Worm (Caenorhabditis elegans) whole organism, L2 larva: ENCODE results near the gene thoc-1.

ENCODE experiments used
- F13H6.1 ChIP-seq: sonication (generic microtip); optimal IDR thresholded peaks from 2 replicates; lab custom pipeline; 2016; ENCODE audit warnings: missing genetic modification characterization, missing compliant biosample characterization
- R02D3.7 ChIP-seq: fragments of 150-350 bp; optimal IDR thresholded peaks from 2 replicates; lab custom pipeline; 2014; ENCODE audit warnings: missing biosample characterization, missing genetic modification characterization
- Y55F3AM.14 ChIP-seq: fragments of 200-800 bp; sonication (Bioruptor generic); optimal IDR thresholded peaks from 2 replicates; lab custom pipeline; 2018; ENCODE audit warnings: mild to moderate bottlenecking, missing genetic modification characterization, missing compliant biosample characterization
- ZK546.5 ChIP-seq: sonication (generic microtip); optimal IDR thresholded peaks from 2 replicates; lab custom pipeline; 2017; ENCODE audit warnings: missing biosample characterization, missing genetic modification characterization
- alr-1 ChIP-seq: fragments of 150-350 bp; optimal IDR thresholded peaks from 2 replicates; lab custom pipeline; 2014; ENCODE audit warnings: missing biosample characterization, missing genetic modification characterization
- aly-2 ChIP-seq: fragments of 150-350 bp; optimal IDR thresholded peaks from 2 replicates; lab custom pipeline; 2014; ENCODE audit warnings: missing biosample characterization, missing genetic modification characterization
- blmp-1 ChIP-seq: sonication (generic microtip); optimal IDR thresholded peaks from 2 replicates; lab custom pipeline; 2017; ENCODE audit warnings: missing genetic modification characterization, mild to moderate bottlenecking, missing compliant biosample characterization, antibody characterized with exemption, moderate library complexity; ENCODE audit not compliant: insufficient read depth
- ceh-16 ChIP-seq: fragments of 150-350 bp; optimal IDR thresholded peaks from 2 replicates; lab custom pipeline; 2014; ENCODE audit warnings: missing biosample characterization, missing genetic modification characterization
- ceh-82 ChIP-seq: fragments of 150-350 bp; optimal IDR thresholded peaks from 2 replicates; lab custom pipeline; 2014; ENCODE audit warnings: missing biosample characterization, missing genetic modification characterization
- crh-2 ChIP-seq: sonication (generic microtip); optimal IDR thresholded peaks from 2 replicates; lab custom pipeline; 2017; ENCODE audit warnings: missing biosample characterization, missing genetic modification characterization
- dmd-4 ChIP-seq: sonication (generic microtip); optimal IDR thresholded peaks from 2 replicates; lab custom pipeline; 2017; ENCODE audit warnings: missing biosample characterization, missing genetic modification characterization
- elt-1 ChIP-seq: fragments of 150-350 bp; optimal IDR thresholded peaks from 2 replicates; lab custom pipeline; 2014; ENCODE audit warnings: missing biosample characterization, missing genetic modification characterization
- elt-3 ChIP-seq: sonication (generic microtip); optimal IDR thresholded peaks from 2 replicates; lab custom pipeline; 2017; ENCODE audit warnings: missing biosample characterization, missing genetic modification characterization
- fos-1 ChIP-seq: fragments of 150-350 bp; optimal IDR thresholded peaks from 2 replicates; lab custom pipeline; 2014; ENCODE audit warnings: missing biosample characterization, missing genetic modification characterization
- gmeb-1 ChIP-seq: fragments of 150-350 bp; optimal IDR thresholded peaks from 2 replicates; lab custom pipeline; 2014; ENCODE audit warnings: missing biosample characterization, missing genetic modification characterization
- lin-11 ChIP-seq: fragments of 150-350 bp; sonication (generic microtip); optimal IDR thresholded peaks from 2 replicates; lab custom pipeline; 2014; ENCODE audit warnings: missing biosample characterization, missing genetic modification characterization, inconsistent platforms, mixed read lengths
- lin-13 ChIP-seq: fragments of 150-350 bp; optimal IDR thresholded peaks from 2 replicates; lab custom pipeline; 2014; ENCODE audit warnings: missing biosample characterization, missing genetic modification reagents, missing genetic modification characterization
- lin-39 ChIP-seq: fragments of 150-350 bp; optimal IDR thresholded peaks from 2 replicates; lab custom pipeline; 2014; ENCODE audit warnings: missing biosample characterization, missing genetic modification reagents, missing genetic modification characterization
- lsy-2 ChIP-seq, 2 experiments: fragments of 150-350 bp in 1 of 2; sonication (generic microtip) in 1 of 2; optimal IDR thresholded peaks; 2 replicates each; lab custom pipeline; 2014 to 2017; ENCODE audit warnings: missing biosample characterization in 2 of 2, missing genetic modification characterization in 2 of 2
- mbf-1 ChIP-seq: sonication (generic microtip); optimal IDR thresholded peaks from 2 replicates; lab custom pipeline; 2017; ENCODE audit warnings: missing biosample characterization, missing genetic modification characterization
- nhr-11 ChIP-seq: fragments of 150-350 bp; optimal IDR thresholded peaks from 2 replicates; lab custom pipeline; 2014; ENCODE audit warnings: missing biosample characterization, missing genetic modification characterization
- nhr-12 ChIP-seq: fragments of 150-350 bp; optimal IDR thresholded peaks from 2 replicates; lab custom pipeline; 2014; ENCODE audit warnings: missing biosample characterization, missing genetic modification characterization
- nhr-129 ChIP-seq: fragments of 150-350 bp; optimal IDR thresholded peaks from 2 replicates; lab custom pipeline; 2014; ENCODE audit warnings: missing biosample characterization, missing genetic modification characterization
- nhr-23 ChIP-seq: fragments of 150-350 bp; optimal IDR thresholded peaks from 2 replicates; lab custom pipeline; 2014; ENCODE audit warnings: missing biosample characterization, missing genetic modification reagents, missing genetic modification characterization
- nhr-237 ChIP-seq: fragments of 150-350 bp; optimal IDR thresholded peaks from 2 replicates; lab custom pipeline; 2014; ENCODE audit warnings: missing biosample characterization, missing genetic modification characterization
- nhr-25 ChIP-seq: fragments of 150-350 bp; sonication (generic microtip); optimal IDR thresholded peaks from 3 replicates; lab custom pipeline; 2014; ENCODE audit warnings: missing biosample characterization, missing genetic modification characterization
- nhr-6 ChIP-seq: fragments of 150-350 bp; optimal IDR thresholded peaks from 2 replicates; lab custom pipeline; 2014; ENCODE audit warnings: missing biosample characterization, missing genetic modification characterization
- nhr-77 ChIP-seq: fragments of 150-350 bp; optimal IDR thresholded peaks from 2 replicates; lab custom pipeline; 2014; ENCODE audit warnings: missing biosample characterization, missing genetic modification characterization
- peb-1 ChIP-seq: fragments of 150-350 bp; optimal IDR thresholded peaks from 2 replicates; lab custom pipeline; 2014; ENCODE audit warnings: missing biosample characterization, missing genetic modification characterization
- sem-4 ChIP-seq: fragments of 150-350 bp; optimal IDR thresholded peaks from 2 replicates; lab custom pipeline; 2014; ENCODE audit warnings: missing biosample characterization, missing genetic modification reagents, missing genetic modification characterization
- sma-3 ChIP-seq: sonication (generic microtip); optimal IDR thresholded peaks from 2 replicates; lab custom pipeline; 2016; ENCODE audit warnings: missing genetic modification reagents, missing genetic modification characterization, missing compliant biosample characterization
- sma-9 ChIP-seq, 2 experiments: fragments of 150-350 bp in 1 of 2; sonication (generic microtip) in 1 of 2; optimal IDR thresholded peaks; 2 replicates each; lab custom pipeline; 2014 to 2016; ENCODE audit warnings: missing genetic modification characterization in 2 of 2, mild to moderate bottlenecking in 1 of 2, missing biosample characterization in 1 of 2, missing compliant biosample characterization in 1 of 2, missing genetic modification reagents in 1 of 2, moderate library complexity in 1 of 2
- snpc-4 ChIP-seq: fragments of 150-350 bp; optimal IDR thresholded peaks from 2 replicates; lab custom pipeline; 2014; ENCODE audit warnings: missing biosample characterization, missing genetic modification characterization
- unc-39 ChIP-seq: fragments of 150-350 bp; optimal IDR thresholded peaks from 2 replicates; lab custom pipeline; 2014; ENCODE audit warnings: missing biosample characterization, missing genetic modification characterization
- unc-55 ChIP-seq: fragments of 150-350 bp; sonication (generic microtip); optimal IDR thresholded peaks from 3 replicates; lab custom pipeline; 2014; ENCODE audit warnings: missing biosample characterization, missing genetic modification reagents, missing genetic modification characterization
- unc-62 ChIP-seq: fragments of 150-350 bp; optimal IDR thresholded peaks from 2 replicates; lab custom pipeline; 2014; ENCODE audit warnings: missing biosample characterization, missing genetic modification reagents, missing genetic modification characterization
- zag-1 ChIP-seq: fragments of 150-350 bp; optimal IDR thresholded peaks from 2 replicates; lab custom pipeline; 2014; ENCODE audit warnings: missing biosample characterization, missing genetic modification characterization
- ztf-1 ChIP-seq: fragments of 200-800 bp; sonication (Bioruptor generic); conservative IDR thresholded peaks from 2 replicates; pipeline ENCODE4 v1.3.6; 2022; ENCODE audit warnings: missing genetic modification characterization, missing compliant biosample characterization
- ztf-11 ChIP-seq: sonication (generic microtip); optimal IDR thresholded peaks from 2 replicates; lab custom pipeline; 2017; ENCODE audit warnings: missing biosample characterization, missing genetic modification characterization
- ztf-4 ChIP-seq: fragments of 150-350 bp; optimal IDR thresholded peaks from 2 replicates; lab custom pipeline; 2014; ENCODE audit warnings: missing biosample characterization, missing genetic modification characterization

Gene thoc-1

ce11 chrII:751850-752249 is 49.9 kb downstream of the thoc-1 start:
- no peak for TF ChIP-seq sma-3 (GFP tag; lab: Kevin White, UChicago)
- no peak for TF ChIP-seq fos-1 (tag; lab: Kevin White, UChicago)
- no peak for TF ChIP-seq dmd-4 (tag; lab: Kevin White, UChicago)
- TF ChIP-seq unc-39 (tag; lab: Kevin White, UChicago) = no peak
- TF ChIP-seq gmeb-1 = no peak
- no peak for TF ChIP-seq elt-1
- TF ChIP-seq ceh-16 (tag; lab: Kevin White, UChicago) = no peak
- TF ChIP-seq peb-1 (tag; lab: Kevin White, UChicago) = no peak
- no peak for TF ChIP-seq F13H6.1 (tag; lab: Kevin White, UChicago)
- no peak for TF ChIP-seq unc-62
- no peak for TF ChIP-seq nhr-6 (tag; lab: Kevin White, UChicago)
- no peak for TF ChIP-seq lin-13 (GFP tag; lab: Kevin White, UChicago)
- no peak for TF ChIP-seq ztf-1 (GFP tag; lab: Robert Waterston, UW)
- TF ChIP-seq nhr-11 = no peak
- TF ChIP-seq lin-11 (tag; lab: Kevin White, UChicago) = no peak
- TF ChIP-seq elt-3 = no peak
- TF ChIP-seq lsy-2 (tag; optimal IDR thresholded peaks at IDR 0.05; lab: Kevin White, UChicago) = no peak

ce11 chrII:753469-753868 is 51.6 kb downstream of the thoc-1 start:
- TF ChIP-seq fos-1 (tag; lab: Kevin White, UChicago) (no peak), ceh-16 (tag; lab: Kevin White, UChicago) (no peak), Y55F3AM.14 (GFP tag; lab: Kevin White, UChicago) (no peak), unc-39 (tag; lab: Kevin White, UChicago) (no peak), ztf-4 (tag; lab: Kevin White, UChicago) (no peak), ceh-82 (no peak), nhr-237 (tag; lab: Kevin White, UChicago) (no peak), nhr-12 (no peak), zag-1 (no peak), ZK546.5 (tag; lab: Kevin White, UChicago) (no peak), snpc-4 (tag; lab: Kevin White, UChicago) (no peak), lin-39 (tag; lab: Kevin White, UChicago) (no peak), elt-1 (no peak), nhr-25 (tag; lab: Kevin White, UChicago) (no peak), unc-55 (GFP tag; lab: Kevin White, UChicago) (no peak), lin-11 (tag; lab: Kevin White, UChicago) (no peak), F13H6.1 (tag; lab: Kevin White, UChicago) (no peak), unc-62 (no peak), mbf-1 (no peak), ztf-11 (tag; lab: Kevin White, UChicago) (no peak)

- TF ChIP-seq aly-2 (tag; lab: Kevin White, UChicago) (no peak), blmp-1 (tag; lab: Kevin White, UChicago) (no peak), nhr-25 (tag; lab: Kevin White, UChicago) (no peak), nhr-77 (no peak), nhr-23 (tag; lab: Kevin White, UChicago) (no peak), crh-2 (tag; lab: Kevin White, UChicago) (no peak), ztf-11 (tag; lab: Kevin White, UChicago) (no peak), ztf-1 (GFP tag; lab: Robert Waterston, UW) (no peak), sem-4 (tag; lab: Kevin White, UChicago) (no peak), R02D3.7 (tag; lab: Kevin White, UChicago) (no peak), zag-1 (no peak), F13H6.1 (tag; lab: Kevin White, UChicago) (no peak), lin-11 (tag; lab: Kevin White, UChicago) (no peak), alr-1 (no peak), dmd-4 (tag; lab: Kevin White, UChicago) (no peak), nhr-12 (no peak)
Observed at ce11 chrII:754971-755370, 53.1 kb downstream of the thoc-1 start.

ce11 chrII:756161-756560 is 54.3 kb downstream of the thoc-1 start:
- TF ChIP-seq peb-1 (tag; lab: Kevin White, UChicago) = no peak
- TF ChIP-seq nhr-6 (tag; lab: Kevin White, UChicago) = no peak
- no peak for TF ChIP-seq ztf-11 (tag; lab: Kevin White, UChicago)
- TF ChIP-seq gmeb-1 = no peak
- no peak for TF ChIP-seq sma-9 (GFP tag; optimal IDR thresholded peaks at IDR 0.05; lab: Kevin White, UChicago)
- no peak for TF ChIP-seq sma-9 (tag; optimal IDR thresholded peaks at IDR 0.05; lab: Kevin White, UChicago)
- no peak for TF ChIP-seq ZK546.5 (tag; lab: Kevin White, UChicago)
- no peak for TF ChIP-seq nhr-23 (tag; lab: Kevin White, UChicago)
- TF ChIP-seq ztf-4 (tag; lab: Kevin White, UChicago) = no peak
- TF ChIP-seq sem-4 (tag; lab: Kevin White, UChicago) = no peak
- no peak for TF ChIP-seq dmd-4 (tag; lab: Kevin White, UChicago)
- TF ChIP-seq unc-62 = no peak
- no peak for TF ChIP-seq nhr-129 (tag; lab: Kevin White, UChicago)
- no peak for TF ChIP-seq nhr-12
